Worm (Caenorhabditis elegans) whole organism, late embryonic: ENCODE data around the gene R07E5.4.

ENCODE experiments used
- C38D4.7 ChIP-seq: fragments of 200-800 bp; sonication (Bioruptor generic); optimal IDR thresholded peaks from 2 replicates; lab custom pipeline; 2018; ENCODE audit warnings: mild to moderate bottlenecking, missing genetic modification characterization, moderate library complexity, missing compliant biosample characterization
- F13H6.1 ChIP-seq: sonication (generic microtip); optimal IDR thresholded peaks from 2 replicates; lab custom pipeline; 2016; ENCODE audit warnings: missing genetic modification characterization, missing compliant biosample characterization
- K02D7.2 ChIP-seq: sonication (generic microtip); optimal IDR thresholded peaks from 2 replicates; lab custom pipeline; 2017; ENCODE audit warnings: mild to moderate bottlenecking, missing genetic modification characterization, missing compliant biosample characterization
- K09A11.1 ChIP-seq: sonication (generic microtip); optimal IDR thresholded peaks from 2 replicates; lab custom pipeline; 2017; ENCODE audit warnings: antibody characterized with exemption, mild to moderate bottlenecking, missing genetic modification characterization, missing compliant biosample characterization; ENCODE audit not compliant: insufficient read depth
- T23F11.4 ChIP-seq: fragments of 200-800 bp; sonication (Bioruptor generic); optimal IDR thresholded peaks from 2 replicates; lab custom pipeline; 2018; ENCODE audit warnings: mild to moderate bottlenecking, missing genetic modification characterization, missing compliant biosample characterization
- ceh-14 ChIP-seq: sonication (generic microtip); optimal IDR thresholded peaks from 2 replicates; lab custom pipeline; 2016; ENCODE audit warnings: missing genotype, missing genetic modification characterization, missing compliant biosample characterization
- ceh-2 ChIP-seq: sonication (generic microtip); optimal IDR thresholded peaks from 2 replicates; lab custom pipeline; 2016; ENCODE audit warnings: missing genotype, missing genetic modification characterization, missing compliant biosample characterization
- ceh-22 ChIP-seq: sonication (generic microtip); optimal IDR thresholded peaks from 2 replicates; lab custom pipeline; 2017; ENCODE audit warnings: missing biosample characterization, missing genetic modification characterization
- ceh-31 ChIP-seq: sonication (generic microtip); optimal IDR thresholded peaks from 2 replicates; lab custom pipeline; 2016; ENCODE audit warnings: missing genetic modification characterization, missing compliant biosample characterization
- ceh-34 ChIP-seq: sonication (generic microtip); optimal IDR thresholded peaks from 2 replicates; lab custom pipeline; 2016; ENCODE audit warnings: mild to moderate bottlenecking, missing genetic modification characterization, missing compliant biosample characterization
- ceh-45 ChIP-seq: fragments of 200-800 bp; sonication (Bioruptor generic); IDR thresholded peaks from 2 replicates; pipeline ENCODE4 v1.3.6; 2022; ENCODE audit warnings: missing genetic modification reagents, missing genetic modification characterization, missing compliant biosample characterization
- ceh-9 ChIP-seq: sonication (generic microtip); optimal IDR thresholded peaks from 2 replicates; lab custom pipeline; 2016; ENCODE audit warnings: mild to moderate bottlenecking, missing genetic modification characterization, inconsistent platforms, missing compliant biosample characterization
- che-1 ChIP-seq: sonication (generic microtip); optimal IDR thresholded peaks from 2 replicates; lab custom pipeline; 2016; ENCODE audit warnings: mild to moderate bottlenecking, missing genetic modification characterization, missing compliant biosample characterization
- dmd-4 ChIP-seq: sonication (generic microtip); optimal IDR thresholded peaks from 2 replicates; lab custom pipeline; 2016; ENCODE audit warnings: borderline replicate concordance, missing genetic modification characterization, missing compliant biosample characterization
- elt-2 ChIP-seq: sonication (generic microtip); optimal IDR thresholded peaks from 2 replicates; lab custom pipeline; 2016; ENCODE audit warnings: missing genetic modification reagents, missing genetic modification characterization, missing compliant biosample characterization
- elt-4 ChIP-seq: sonication (generic microtip); optimal IDR thresholded peaks from 2 replicates; lab custom pipeline; 2016; ENCODE audit warnings: missing genetic modification characterization, missing compliant biosample characterization
- ets-4 ChIP-seq: sonication (generic microtip); optimal IDR thresholded peaks from 2 replicates; lab custom pipeline; 2016; ENCODE audit warnings: missing genetic modification characterization, missing compliant biosample characterization
- fkh-6 ChIP-seq: sonication (generic microtip); optimal IDR thresholded peaks from 2 replicates; lab custom pipeline; 2016; ENCODE audit warnings: missing genetic modification characterization, missing compliant biosample characterization
- gmeb-2 ChIP-seq: sonication (generic microtip); optimal IDR thresholded peaks from 2 replicates; lab custom pipeline; 2016; ENCODE audit warnings: missing genetic modification characterization, inconsistent platforms, missing compliant biosample characterization
- hlh-30 ChIP-seq: sonication (generic microtip); optimal IDR thresholded peaks from 2 replicates; lab custom pipeline; 2017; ENCODE audit warnings: antibody characterized with exemption, missing genetic modification characterization, missing compliant biosample characterization; ENCODE audit not compliant: insufficient read depth
- hlh-8 ChIP-seq: sonication (generic microtip); optimal IDR thresholded peaks from 2 replicates; lab custom pipeline; 2016; ENCODE audit warnings: missing genotype, missing genetic modification characterization, missing compliant biosample characterization
- lim-6 ChIP-seq: sonication (generic microtip); optimal IDR thresholded peaks from 2 replicates; lab custom pipeline; 2016; ENCODE audit warnings: missing genetic modification characterization, missing compliant biosample characterization
- lin-11 ChIP-seq: fragments of 200-800 bp; sonication (Bioruptor generic); optimal IDR thresholded peaks from 2 replicates; lab custom pipeline; 2018; ENCODE audit warnings: mild to moderate bottlenecking, missing genetic modification characterization, missing compliant biosample characterization
- madf-2 ChIP-seq: sonication (generic microtip); optimal IDR thresholded peaks from 2 replicates; lab custom pipeline; 2017; ENCODE audit warnings: missing genetic modification characterization, missing compliant biosample characterization
- nfya-1 ChIP-seq: sonication (generic microtip); optimal IDR thresholded peaks from 2 replicates; lab custom pipeline; 2017; ENCODE audit warnings: missing genetic modification characterization, mild to moderate bottlenecking, missing compliant biosample characterization, antibody characterized with exemption, moderate library complexity
- nhr-232 ChIP-seq: sonication (generic microtip); optimal IDR thresholded peaks from 2 replicates; lab custom pipeline; 2016; ENCODE audit warnings: missing genetic modification characterization, missing compliant biosample characterization
- pat-9 ChIP-seq: fragments of 200-800 bp; sonication (Bioruptor generic); optimal IDR thresholded peaks from 2 replicates; lab custom pipeline; 2018; ENCODE audit warnings: mild to moderate bottlenecking, missing genetic modification characterization, moderate library complexity, missing compliant biosample characterization
- pqm-1 ChIP-seq: sonication (generic microtip); optimal IDR thresholded peaks from 2 replicates; lab custom pipeline; 2016; ENCODE audit warnings: missing genetic modification characterization, missing compliant biosample characterization
- rnt-1 ChIP-seq: sonication (generic microtip); optimal IDR thresholded peaks from 2 replicates; lab custom pipeline; 2016; ENCODE audit warnings: missing genetic modification characterization, missing compliant biosample characterization
- sox-2 ChIP-seq: fragments of 200-800 bp; sonication (Bioruptor generic); IDR thresholded peaks from 2 replicates; pipeline ENCODE4 v1.3.6; 2022; ENCODE audit warnings: missing genetic modification reagents, missing genetic modification characterization, missing compliant biosample characterization
- syd-9 ChIP-seq: sonication (generic microtip); optimal IDR thresholded peaks from 2 replicates; lab custom pipeline; 2016; ENCODE audit warnings: mild to moderate bottlenecking, missing genetic modification characterization, moderate library complexity, missing compliant biosample characterization
- tbx-2 ChIP-seq: sonication (generic microtip); optimal IDR thresholded peaks from 2 replicates; lab custom pipeline; 2016; ENCODE audit warnings: missing genetic modification characterization, missing compliant biosample characterization
- tbx-7 ChIP-seq: sonication (generic microtip); optimal IDR thresholded peaks from 2 replicates; lab custom pipeline; 2016; ENCODE audit warnings: missing genotype, missing genetic modification characterization, missing compliant biosample characterization
- ttx-3 ChIP-seq: sonication (generic microtip); optimal IDR thresholded peaks from 2 replicates; lab custom pipeline; 2016; ENCODE audit warnings: missing genetic modification reagents, missing genetic modification characterization, missing compliant biosample characterization
- unc-3 ChIP-seq, 2 experiments: fragments of 200-800 bp in 1 of 2; sonication (Bioruptor generic) in 1 of 2; sonication (generic microtip) in 1 of 2; conservative IDR thresholded peaks in 1 of 2; optimal IDR thresholded peaks in 1 of 2; 2 replicates each; pipeline versions ENCODE4 v1.3.6 to Lab custom; 2016 to 2022; ENCODE audit warnings: missing compliant biosample characterization in 2 of 2, missing genetic modification characterization in 2 of 2, missing genetic modification reagents in 1 of 2
- unc-42 ChIP-seq: sonication (generic microtip); optimal IDR thresholded peaks from 2 replicates; lab custom pipeline; 2016; ENCODE audit warnings: missing genotype, missing genetic modification characterization, missing compliant biosample characterization

The R07E5.4 gene

ce11 chrIII:4378600-4379293 is 15.8 kb upstream of the R07E5.4 start (continued):
- peak; percentile 28 for TF ChIP-seq K09A11.1 (tag; lab: Kevin White, UChicago)
- TF ChIP-seq nfya-1 (tag; lab: Kevin White, UChicago) = peak; percentile 44
- peak; percentile 15 for TF ChIP-seq rnt-1 (tag; lab: Kevin White, UChicago)
- TF ChIP-seq dmd-4 (tag; lab: Kevin White, UChicago) = peak; percentile 12
- TF ChIP-seq madf-2 (tag; lab: Kevin White, UChicago) = peak; percentile 69
- peak; percentile 60 for TF ChIP-seq gmeb-2 (tag; lab: Kevin White, UChicago)
- TF ChIP-seq ttx-3 = peak; percentile 31
- peak; percentile 67 for TF ChIP-seq T23F11.4
- peak; percentile 55 for TF ChIP-seq nhr-232 (tag; lab: Kevin White, UChicago)
- peak; percentile 39 for TF ChIP-seq pat-9 (tag; lab: Kevin White, UChicago)
- peak; percentile 32 for TF ChIP-seq lin-11
- TF ChIP-seq ceh-45 (GFP tag; lab: Robert Waterston, UW) = peak; percentile 69; the same call in 1 of the 2 replicates
- peak; percentile 63 for TF ChIP-seq fkh-6 (tag; lab: Kevin White, UChicago)
- peak; percentile 62 for TF ChIP-seq syd-9 (tag; lab: Kevin White, UChicago)
- TF ChIP-seq hlh-8 (tag; lab: Kevin White, UChicago) = peak; percentile 10
- TF ChIP-seq sox-2 (GFP tag; lab: Robert Waterston, UW) = peak; percentile 69
- TF ChIP-seq ceh-2 (tag; lab: Kevin White, UChicago) = peak; percentile 7
- peak; percentile 39 for TF ChIP-seq ceh-14 (tag; lab: Kevin White, UChicago)
- TF ChIP-seq ceh-34 (tag; lab: Kevin White, UChicago) = peak; percentile 56
- peak; percentile 34 for TF ChIP-seq F13H6.1 (tag; lab: Kevin White, UChicago)
- peak; percentile 68 for TF ChIP-seq C38D4.7 (GFP tag; lab: Kevin White, UChicago)
- TF ChIP-seq, all 69 proteins: peak for 43; not testable (repeated sequence) for 26

- TF ChIP-seq elt-2 (tag; lab: Kevin White, UChicago) = no peak
- TF ChIP-seq tbx-7 = no peak
- no peak for TF ChIP-seq pqm-1 (tag; lab: Kevin White, UChicago)
- no peak for TF ChIP-seq lim-6 (tag; lab: Kevin White, UChicago)
- no peak for TF ChIP-seq T23F11.4
- no peak for TF ChIP-seq K02D7.2 (tag; lab: Kevin White, UChicago)
- no peak for TF ChIP-seq ceh-22
- no peak for TF ChIP-seq ets-4 (tag; lab: Kevin White, UChicago)
- TF ChIP-seq unc-3 (GFP tag; conservative IDR thresholded peaks at IDR 0.05; lab: Robert Waterston, UW) = no peak
- no peak for TF ChIP-seq unc-3 (tag; optimal IDR thresholded peaks at IDR 0.05; lab: Kevin White, UChicago)
- no peak for TF ChIP-seq ceh-31
- no peak for TF ChIP-seq elt-4 (tag; lab: Kevin White, UChicago)
- TF ChIP-seq hlh-30 = no peak
- TF ChIP-seq fkh-6 (tag; lab: Kevin White, UChicago) = no peak
- TF ChIP-seq ceh-34 (tag; lab: Kevin White, UChicago) = no peak
These were observed 14.9 kb upstream of the R07E5.4 start, which contains the start of gene B0284.3 for ce11 chrIII:4379717-4380116. B0284.3 (minus strand) TSS chrIII:4379817.

- TF ChIP-seq nfya-1 (tag; lab: Kevin White, UChicago) = peak; percentile 31
- TF ChIP-seq unc-42 (tag; lab: Kevin White, UChicago) = peak; percentile 60
- peak; percentile 60 for TF ChIP-seq ceh-31
- TF ChIP-seq ceh-14 (tag; lab: Kevin White, UChicago) = no peak
- TF ChIP-seq sox-2 (GFP tag; lab: Robert Waterston, UW) = peak; percentile 24
- TF ChIP-seq ceh-9 = no peak
These were observed 13.8 kb upstream of the R07E5.4 start for ce11 chrIII:4380835-4381234.

ce11 chrIII:4381343-4381742 is 13.3 kb upstream of the R07E5.4 start, which contains the start of gene pals-27:
pals-27 (plus strand) TSS chrIII:4381643.
- TF ChIP-seq hlh-30 = no peak
- no peak for TF ChIP-seq dmd-4 (tag; lab: Kevin White, UChicago)
- TF ChIP-seq che-1 (tag; lab: Kevin White, UChicago) = no peak
- TF ChIP-seq ceh-34 (tag; lab: Kevin White, UChicago) = no peak
- no peak for TF ChIP-seq tbx-2 (tag; lab: Kevin White, UChicago)
